Worm (Caenorhabditis elegans): ENCODE results near the gene far-6.

far-6 gene

ce11 chrIV:13330547-13330946, 2.4 kb downstream of the far-6 start:
- TF ChIP-seq ztf-29 (GFP tag; IDR thresholded peaks at IDR 0.05) = no peak

ce11 chrIV:13331285-13331684, 3.1 kb downstream of the far-6 start, which contains the start of gene pqn-74:
pqn-74 (minus strand) TSS chrIV:13331406.
- no peak for TF ChIP-seq T22C8.4 (GFP tag; IDR thresholded peaks at IDR 0.05)
- TF ChIP-seq tab-1 (GFP tag; IDR thresholded peaks at IDR 0.05) = no peak
- no peak for TF ChIP-seq cog-1 (tag; optimal IDR thresholded peaks at IDR 0.05)
- no peak for TF ChIP-seq med-1 (GFP tag; optimal IDR thresholded peaks at IDR 0.05; ENCODE audit: insufficient read depth)
- TF ChIP-seq ztf-23 (GFP tag; IDR thresholded peaks at IDR 0.05) = no peak
- no peak for TF ChIP-seq klf-2 (GFP tag; conservative IDR thresholded peaks at IDR 0.05)
- TF ChIP-seq ztf-29 (GFP tag; IDR thresholded peaks at IDR 0.05) = no peak

- TF ChIP-seq T22C8.4 (GFP tag; IDR thresholded peaks at IDR 0.05) (no peak), tab-1 (GFP tag; IDR thresholded peaks at IDR 0.05) (no peak), klf-2 (GFP tag; conservative IDR thresholded peaks at IDR 0.05) (no peak), cog-1 (tag; optimal IDR thresholded peaks at IDR 0.05) (no peak), ref-1 (GFP tag; conservative IDR thresholded peaks at IDR 0.05) (no peak), ztf-29 (GFP tag; IDR thresholded peaks at IDR 0.05) (no peak), flt-1 (GFP tag; IDR thresholded peaks at IDR 0.05) (no peak), med-1 (GFP tag; optimal IDR thresholded peaks at IDR 0.05; ENCODE audit: insufficient read depth) (no peak), ztf-23 (GFP tag; IDR thresholded peaks at IDR 0.05) (no peak)
These were observed 6.1 kb downstream of the far-6 start for ce11 chrIV:13334287-13334686.

ce11 chrIV:13342555-13342954, 14.4 kb downstream of the far-6 start, which contains the start of gene W02A2.5:
W02A2.5 (plus strand) TSS chrIV:13342855.
- TF ChIP-seq T22C8.4 (GFP tag; IDR thresholded peaks at IDR 0.05) = no peak
- no peak for TF ChIP-seq ztf-29 (GFP tag; IDR thresholded peaks at IDR 0.05)
- TF ChIP-seq ztf-23 (GFP tag; IDR thresholded peaks at IDR 0.05) = no peak
- TF ChIP-seq ref-1 (GFP tag; conservative IDR thresholded peaks at IDR 0.05) = no peak
- TF ChIP-seq cog-1 (tag; optimal IDR thresholded peaks at IDR 0.05) = no peak
- no peak for TF ChIP-seq flt-1 (GFP tag; IDR thresholded peaks at IDR 0.05)
- TF ChIP-seq tab-1 (GFP tag; IDR thresholded peaks at IDR 0.05) = no peak
- TF ChIP-seq med-1 (GFP tag; optimal IDR thresholded peaks at IDR 0.05; ENCODE audit: insufficient read depth) = no peak
- TF ChIP-seq klf-2 (GFP tag; conservative IDR thresholded peaks at IDR 0.05) = no peak

ce11 chrIV:13346078-13346477, 17.9 kb downstream of the far-6 start:
- TF ChIP-seq klf-2 (GFP tag; conservative IDR thresholded peaks at IDR 0.05) (no peak), flt-1 (GFP tag; IDR thresholded peaks at IDR 0.05) (no peak), med-1 (GFP tag; optimal IDR thresholded peaks at IDR 0.05; ENCODE audit: insufficient read depth) (no peak), ztf-23 (GFP tag; IDR thresholded peaks at IDR 0.05) (no peak), cog-1 (tag; optimal IDR thresholded peaks at IDR 0.05) (no peak), ztf-29 (GFP tag; IDR thresholded peaks at IDR 0.05) (no peak), tab-1 (GFP tag; IDR thresholded peaks at IDR 0.05) (no peak), ref-1 (GFP tag; conservative IDR thresholded peaks at IDR 0.05) (no peak), T22C8.4 (GFP tag; IDR thresholded peaks at IDR 0.05) (no peak)

DNA sequence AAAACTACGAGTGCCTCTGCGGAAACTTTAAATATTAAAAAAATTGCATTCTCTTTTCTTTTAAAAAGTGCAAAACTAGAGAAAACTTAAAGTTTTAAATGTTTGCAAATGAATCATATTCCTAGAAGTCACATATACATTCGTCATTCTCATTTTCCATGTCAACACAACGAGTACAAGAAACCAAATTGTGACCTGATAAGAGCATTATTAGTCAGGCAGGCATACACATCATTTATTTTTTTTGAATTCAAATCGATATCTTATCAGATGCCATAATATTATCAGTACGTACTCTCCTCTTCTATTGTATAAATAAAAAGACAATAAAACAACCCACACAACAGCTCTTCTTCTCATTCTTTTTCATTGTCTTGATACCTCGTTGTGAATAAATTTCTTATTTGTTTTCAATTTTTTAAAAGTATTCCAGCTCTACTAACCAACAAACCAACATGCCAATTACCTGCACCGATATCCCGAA, 19.1 kb downstream of the far-6 start, which contains the start of gene W02A2.9:
Gene W02A2.9 (plus strand): TSS at position 434 of the 484 bp plus-strand sequence.
- TF ChIP-seq klf-2 (GFP tag; conservative IDR thresholded peaks at IDR 0.05) (no peak), med-1 (GFP tag; optimal IDR thresholded peaks at IDR 0.05; ENCODE audit: insufficient read depth) (no peak), ztf-23 (GFP tag; IDR thresholded peaks at IDR 0.05) (no peak), flt-1 (GFP tag; IDR thresholded peaks at IDR 0.05) (no peak), ref-1 (GFP tag; conservative IDR thresholded peaks at IDR 0.05) (no peak), T22C8.4 (GFP tag; IDR thresholded peaks at IDR 0.05) (no peak), cog-1 (tag; optimal IDR thresholded peaks at IDR 0.05) (no peak), ztf-29 (GFP tag; IDR thresholded peaks at IDR 0.05) (no peak), tab-1 (GFP tag; IDR thresholded peaks at IDR 0.05) (no peak)

DNA sequence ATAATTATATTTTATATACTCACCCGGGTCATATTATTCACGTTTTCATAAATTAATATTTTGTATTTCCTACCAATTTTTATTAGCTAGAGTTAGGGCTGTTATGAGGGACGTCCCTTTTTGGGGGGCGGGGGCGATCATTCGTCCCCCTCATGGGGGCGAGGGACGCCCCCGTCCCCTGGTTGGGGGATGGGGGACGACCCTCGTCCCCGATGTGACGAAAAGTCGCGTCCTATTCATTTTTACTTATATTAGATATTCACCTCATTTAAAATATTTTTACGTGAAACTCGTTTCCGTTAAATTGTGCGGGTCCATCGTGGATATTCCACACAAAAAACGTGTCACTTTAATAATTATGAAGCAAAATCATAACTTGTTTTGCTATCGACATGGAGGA, 20.4 kb downstream of the far-6 start, which contains the start of gene W02A2.12:
Gene W02A2.12 (minus strand): TSS at position 240 of the 400 bp plus-strand sequence.
- no peak for TF ChIP-seq ztf-23 (GFP tag; IDR thresholded peaks at IDR 0.05)
- no peak for TF ChIP-seq T22C8.4 (GFP tag; IDR thresholded peaks at IDR 0.05)
- TF ChIP-seq med-1 (GFP tag; optimal IDR thresholded peaks at IDR 0.05; ENCODE audit: insufficient read depth) = no peak

- TF ChIP-seq ztf-23 (GFP tag; IDR thresholded peaks at IDR 0.05) (no peak), flt-1 (GFP tag; IDR thresholded peaks at IDR 0.05) (no peak), ref-1 (GFP tag; conservative IDR thresholded peaks at IDR 0.05) (no peak)
These were observed 25.1 kb downstream of the far-6 start, which contains the start of the genes rec-8 and mex-5 for ce11 chrIV:13353143-13353773. rec-8 (minus strand) TSS chrIV:13353193. mex-5 (plus strand) TSS chrIV:13353723.

- TF ChIP-seq ztf-29 (GFP tag; IDR thresholded peaks at IDR 0.05) (no peak), ref-1 (GFP tag; conservative IDR thresholded peaks at IDR 0.05) (no peak), tab-1 (GFP tag; IDR thresholded peaks at IDR 0.05) (no peak), cog-1 (tag; optimal IDR thresholded peaks at IDR 0.05) (no peak), med-1 (GFP tag; optimal IDR thresholded peaks at IDR 0.05; ENCODE audit: insufficient read depth) (no peak), klf-2 (GFP tag; conservative IDR thresholded peaks at IDR 0.05) (no peak), flt-1 (GFP tag; IDR thresholded peaks at IDR 0.05) (no peak), T22C8.4 (GFP tag; IDR thresholded peaks at IDR 0.05) (no peak)
These were observed 25.9 kb downstream of the far-6 start for ce11 chrIV:13354044-13354443.

DNA sequence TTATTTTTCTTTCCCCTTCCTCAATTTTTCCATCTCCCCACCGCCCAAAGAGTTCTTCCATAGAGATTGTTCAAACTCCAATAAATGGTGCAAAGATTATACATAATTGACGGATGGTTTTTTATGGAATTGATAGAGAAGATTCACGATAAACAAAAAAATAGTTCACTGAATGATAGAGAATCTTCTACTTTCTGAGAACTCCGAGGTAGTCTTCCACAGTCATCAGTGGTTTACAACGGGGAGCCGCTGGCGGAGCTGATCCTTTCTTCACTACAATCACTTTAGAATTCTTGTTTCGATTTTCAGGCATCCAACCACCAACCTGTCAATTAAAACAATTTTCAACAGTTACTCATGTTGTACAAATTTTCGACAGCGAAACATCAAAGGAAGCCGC, 27.8 kb downstream of the far-6 start:
- TF ChIP-seq med-1 (GFP tag; optimal IDR thresholded peaks at IDR 0.05; ENCODE audit: insufficient read depth) (no peak), cog-1 (tag; optimal IDR thresholded peaks at IDR 0.05) (no peak), klf-2 (GFP tag; conservative IDR thresholded peaks at IDR 0.05) (no peak), ref-1 (GFP tag; conservative IDR thresholded peaks at IDR 0.05) (no peak), ztf-29 (GFP tag; IDR thresholded peaks at IDR 0.05) (no peak), T22C8.4 (GFP tag; IDR thresholded peaks at IDR 0.05) (no peak), flt-1 (GFP tag; IDR thresholded peaks at IDR 0.05) (no peak), ztf-23 (GFP tag; IDR thresholded peaks at IDR 0.05) (no peak), tab-1 (GFP tag; IDR thresholded peaks at IDR 0.05) (no peak)
